Worm (Caenorhabditis elegans): ENCODE results near the gene myrf-2.

DNA sequence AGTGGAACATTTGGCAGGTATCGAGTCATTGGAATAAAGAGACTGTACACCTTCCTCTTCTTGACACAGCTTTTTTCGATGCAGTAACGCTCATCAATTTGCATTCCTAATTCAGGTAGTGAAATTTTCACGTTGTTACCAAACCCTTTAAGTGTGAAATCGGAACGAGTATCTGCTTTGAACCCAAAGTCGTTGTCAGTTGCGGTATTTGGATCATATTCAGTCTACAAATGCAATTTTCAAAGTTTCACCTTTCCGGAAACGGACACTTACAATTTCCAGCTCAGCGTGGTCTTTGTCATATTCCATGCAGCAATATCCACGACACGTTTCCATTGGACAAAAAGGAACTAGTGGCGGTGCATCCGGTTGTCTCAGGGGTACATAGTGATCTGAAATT, 11.6 kb downstream of the myrf-2 start:
- TF ChIP-seq sea-2 (GFP tag; IDR thresholded peaks at IDR 0.05) (no peak), egl-44 (GFP tag; IDR thresholded peaks at IDR 0.05) (no peak), attf-6 (GFP tag; IDR thresholded peaks at IDR 0.05) (no peak), mes-4 (tag; optimal IDR thresholded peaks at IDR 0.05) (no peak), unc-130 (GFP tag; optimal IDR thresholded peaks at IDR 0.05) (no peak), unc-62 (GFP tag; optimal IDR thresholded peaks at IDR 0.05) (no peak), F39B2.1 (GFP tag; IDR thresholded peaks at IDR 0.05) (no peak), egrh-3 (GFP tag; IDR thresholded peaks at IDR 0.05) (no peak), pha-4 (tag; optimal IDR thresholded peaks at IDR 0.05) (no peak), ztf-22 (GFP tag; optimal IDR thresholded peaks at IDR 0.05) (no peak), B0336.3 (GFP tag; IDR thresholded peaks at IDR 0.05) (no peak), ztf-3 (GFP tag; optimal IDR thresholded peaks at IDR 0.05) (no peak)

Data from whole organism, young adult.